Worm (Caenorhabditis elegans): Measurements from ENCODE around the gene seip-1.

DNA sequence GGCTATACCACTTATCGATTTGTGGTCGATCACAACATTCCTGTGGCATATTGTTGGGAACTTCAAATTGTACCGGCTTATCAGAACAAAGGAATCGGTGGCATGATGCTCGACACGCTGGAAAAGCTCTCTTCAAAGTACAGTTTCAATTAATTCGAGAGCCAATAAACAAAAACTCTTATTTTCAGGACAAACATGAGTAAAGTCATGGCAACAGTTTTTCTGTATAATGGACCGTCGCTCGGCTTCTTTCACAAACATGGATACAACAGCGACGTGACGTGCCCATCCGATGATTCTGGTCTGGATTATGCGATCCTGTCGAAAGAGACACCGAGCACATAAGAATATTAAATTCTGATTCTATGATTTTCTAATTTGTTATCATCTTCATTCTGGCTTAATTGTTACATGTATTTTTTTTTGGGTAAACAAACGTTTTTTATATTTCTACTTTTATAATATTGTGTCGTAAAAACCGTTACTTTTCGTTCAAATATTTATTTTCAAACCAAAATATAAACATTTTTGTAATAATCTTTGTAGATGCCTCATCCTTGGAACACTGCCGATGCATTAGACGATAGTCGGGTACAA, 43.6 kb upstream of the seip-1 start, which contains the start of gene smut-1:
- no peak for TF ChIP-seq W03F9.2 (tag; optimal IDR thresholded peaks at IDR 0.05)
- no peak for TF ChIP-seq him-1 (tag; optimal IDR thresholded peaks at IDR 0.05)
- no peak for TF ChIP-seq dao-5 (tag; optimal IDR thresholded peaks at IDR 0.05)

Measured in whole organism, L4/young adult.